Fruit fly (Drosophila melanogaster) whole organism, pupa: Measurements from ENCODE around the gene CG13310.

Experiments used
- CG10348 ChIP-seq: fragments of 200-800 bp; sonication (Bioruptor generic); IDR thresholded peaks from 2 replicates; pipeline ENCODE4 v1.3.6; 2022; ENCODE audit warnings: missing biosample characterization, missing genetic modification characterization
- CG32121 ChIP-seq: fragments of 200-800 bp; sonication (Bioruptor generic); IDR thresholded peaks from 2 replicates; pipeline ENCODE4 v1.3.6; 2022; ENCODE audit warnings: missing biosample characterization, missing genetic modification characterization
- CG8301 ChIP-seq: fragments of 200-800 bp; sonication (Bioruptor generic); optimal IDR thresholded peaks from 2 replicates; lab custom pipeline; 2018; ENCODE audit warnings: missing biosample characterization, mild to moderate bottlenecking, missing genetic modification characterization
- CG9948 ChIP-seq: fragments of 200-800 bp; sonication (Bioruptor generic); optimal IDR thresholded peaks from 2 replicates; lab custom pipeline; 2018; ENCODE audit warnings: missing biosample characterization, mild to moderate bottlenecking, missing genetic modification characterization, moderate library complexity
- EcR ChIP-seq: fragments of 200-800 bp; sonication (Bioruptor generic); optimal IDR thresholded peaks from 3 replicates; lab custom pipeline; 2019; ENCODE audit warnings: missing biosample characterization, missing genetic modification characterization, mild to moderate bottlenecking, moderate library complexity, missing genetic modification reagents
- Ets98B ChIP-seq: fragments of 200-800 bp; sonication (Bioruptor generic); IDR thresholded peaks from 2 replicates; pipeline ENCODE4 v1.3.6; 2022; ENCODE audit warnings: missing biosample characterization, missing genetic modification characterization
- fd96Ca ChIP-seq: fragments of 200-800 bp; sonication (Bioruptor generic); IDR thresholded peaks from 3 replicates; pipeline ENCODE4 v1.3.6; 2022; ENCODE audit warnings: missing biosample characterization, missing genetic modification characterization
- rn ChIP-seq: fragments of 200-800 bp; sonication (Bioruptor generic); IDR thresholded peaks from 2 replicates; pipeline ENCODE4 v1.3.6; 2022; ENCODE audit warnings: missing biosample characterization, missing genetic modification characterization

- TF ChIP-seq rn (no peak), fd96Ca (GFP tag; lab: Robert Waterston, UW) (no peak), CG10348 (GFP tag; lab: Robert Waterston, UW) (no peak), CG32121 (GFP tag; lab: Robert Waterston, UW) (no peak), Ets98B (GFP tag; lab: Robert Waterston, UW) (no peak), CG8301 (no peak), CG9948 (tag; lab: Kevin White, UChicago) (no peak), EcR (GFP tag; lab: Kevin White, UChicago) (no peak)
Measured at dm6 chr3L:8810095-8810494, 9.8 kb upstream of the CG13310 start, which contains the start of gene CG13309.
